Fruit fly (Drosophila melanogaster): ENCODE measurements around the gene CanA1.

Gene CanA1

DNA sequence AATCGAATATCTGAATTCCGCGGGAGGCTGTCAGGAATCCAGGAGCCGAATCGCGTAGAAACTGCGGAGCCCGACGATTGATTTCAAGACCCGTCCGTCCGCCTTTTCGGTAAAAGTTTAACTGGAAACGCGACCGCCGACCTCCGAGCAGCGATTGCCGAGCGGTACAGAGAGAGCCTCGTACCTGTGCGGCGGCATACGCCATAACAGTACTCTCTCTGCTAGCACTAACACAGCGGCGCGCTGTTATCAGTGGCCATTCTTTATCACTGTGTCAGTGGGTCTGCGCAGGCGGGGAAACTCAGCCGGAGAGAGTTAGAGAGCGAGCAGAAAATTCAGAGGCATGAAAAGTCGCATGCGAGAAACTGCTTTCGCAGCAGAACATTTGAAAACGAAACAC lies 22.5 kb upstream of the CanA1 start, which contains the start of gene 5-HT7:
5-HT7 (minus strand) TSS at position 161 of the 400 bp plus-strand sequence.
- TF ChIP-seq CG10565 (GFP tag; optimal IDR thresholded peaks at IDR 0.05), result no peak
- no peak for TF ChIP-seq CG14050 (GFP tag; IDR thresholded peaks at IDR 0.05)
- TF ChIP-seq sug (tag; optimal IDR thresholded peaks at IDR 0.05), result peak; percentile 21
- TF ChIP-seq zfh1 (GFP tag; IDR thresholded peaks at IDR 0.05), result 0 out of 3 replicates have a peak, but pooled peaks have one; percentile 14
- no peak for TF ChIP-seq emc (GFP tag; optimal IDR thresholded peaks at IDR 0.05)
- no peak for TF ChIP-seq CG4707 (GFP tag; optimal IDR thresholded peaks at IDR 0.05)
- no peak for TF ChIP-seq CG8944 (GFP tag; optimal IDR thresholded peaks at IDR 0.05)
- no peak for TF ChIP-seq CG10959 (GFP tag; IDR thresholded peaks at IDR 0.05)
- TF ChIP-seq Nf-YB (GFP tag; optimal IDR thresholded peaks at IDR 0.05), result no peak
- no peak for TF ChIP-seq danr (GFP tag; IDR thresholded peaks at IDR 0.05)
- TF ChIP-seq sd (tag; optimal IDR thresholded peaks at IDR 0.05), result peak; percentile 10
- no peak for TF ChIP-seq CG17829 (tag; optimal IDR thresholded peaks at IDR 0.05)
- TF ChIP-seq CG4282 (GFP tag; optimal IDR thresholded peaks at IDR 0.05), result no peak
- no peak for TF ChIP-seq NfI (GFP tag; optimal IDR thresholded peaks at IDR 0.05)
- TF ChIP-seq Dad (GFP tag; optimal IDR thresholded peaks at IDR 0.05), result no peak
- TF ChIP-seq GATAe (GFP tag; conservative IDR thresholded peaks at IDR 0.05), result peak; percentile 85
- no peak for TF ChIP-seq CG5180 (GFP tag; optimal IDR thresholded peaks at IDR 0.05)
- TF ChIP-seq PHDP (tag; optimal IDR thresholded peaks at IDR 0.05), result no peak
- TF ChIP-seq CG10147 (GFP tag; optimal IDR thresholded peaks at IDR 0.05), result no peak
- peak; percentile 31; the same call in 2 of the 3 replicates for TF ChIP-seq CG34224 (GFP tag; IDR thresholded peaks at IDR 0.05; ENCODE audit: partially characterized antibody)
- no peak for TF ChIP-seq Antp (GFP tag; optimal IDR thresholded peaks at IDR 0.05)
- peak; percentile 37 for TF ChIP-seq lab (GFP tag; optimal IDR thresholded peaks at IDR 0.05)
- no peak for TF ChIP-seq D19B (GFP tag; optimal IDR thresholded peaks at IDR 0.05)
- TF ChIP-seq CG2199 (GFP tag; IDR thresholded peaks at IDR 0.05), result no peak
- TF ChIP-seq CkIIα-i1 (GFP tag; IDR thresholded peaks at IDR 0.05), result no peak
- TF ChIP-seq CG12769 (tag; optimal IDR thresholded peaks at IDR 0.05), result peak; percentile 42
- no peak for TF ChIP-seq org-1 (GFP tag; optimal IDR thresholded peaks at IDR 0.05)
- no peak for TF ChIP-seq CG12155 (GFP tag; optimal IDR thresholded peaks at IDR 0.05)
- TF ChIP-seq CG17802 (tag; optimal IDR thresholded peaks at IDR 0.05), result no peak
- no peak for TF ChIP-seq ase (GFP tag; IDR thresholded peaks at IDR 0.05)
- TF ChIP-seq fd102C (GFP tag; optimal IDR thresholded peaks at IDR 0.05), result no peak
- peak; percentile 39 for TF ChIP-seq CG34376 (GFP tag; optimal IDR thresholded peaks at IDR 0.05)
- no peak for TF ChIP-seq CG10431 (GFP tag; optimal IDR thresholded peaks at IDR 0.05)
- no peak for TF ChIP-seq bsh (GFP tag; optimal IDR thresholded peaks at IDR 0.05)
- TF ChIP-seq CG13894 (tag; optimal IDR thresholded peaks at IDR 0.05), result peak; percentile 31
- TF ChIP-seq CG16813 (GFP tag; IDR thresholded peaks at IDR 0.05; ENCODE audit: partially characterized antibody), result no peak
- peak; percentile 17; the same call in 1 of the 2 replicates for TF ChIP-seq inv (GFP tag; IDR thresholded peaks at IDR 0.05; ENCODE audit: partially characterized antibody)
- TF ChIP-seq CG2875 (GFP tag; optimal IDR thresholded peaks at IDR 0.05), result no peak
- TF ChIP-seq Dek (tag; optimal IDR thresholded peaks at IDR 0.05), result no peak
- TF ChIP-seq Sin3A (optimal IDR thresholded peaks at IDR 0.05), result no peak
- no peak for TF ChIP-seq CG3726 (GFP tag; IDR thresholded peaks at IDR 0.05)
- TF ChIP-seq dmrt11E (tag; optimal IDR thresholded peaks at IDR 0.05), result no peak
- TF ChIP-seq ttk (GFP tag; IDR thresholded peaks at IDR 0.05), result no peak
- no peak for TF ChIP-seq tx (GFP tag; optimal IDR thresholded peaks at IDR 0.05)
- TF ChIP-seq Oli (tag; optimal IDR thresholded peaks at IDR 0.05), result no peak
- no peak for TF ChIP-seq CG1024 (GFP tag; IDR thresholded peaks at IDR 0.05)
- no peak for TF ChIP-seq ro (GFP tag; IDR thresholded peaks at IDR 0.05)
- TF ChIP-seq ham (GFP tag; IDR thresholded peaks at IDR 0.05), result no peak
- TF ChIP-seq Dbx (GFP tag; IDR thresholded peaks at IDR 0.05), result 0 out of 3 replicates have a peak, but pooled peaks have one; percentile 32
- no peak for TF ChIP-seq en (GFP tag; optimal IDR thresholded peaks at IDR 0.05)
- no peak for TF ChIP-seq gcm (GFP tag; optimal IDR thresholded peaks at IDR 0.05)

All from whole organism, embryonic.